Worm (Caenorhabditis elegans): ENCODE data around the gene atg-9.

- no peak for TF ChIP-seq snpc-4 (tag; optimal IDR thresholded peaks at IDR 0.05)
- TF ChIP-seq ceh-82 (tag; optimal IDR thresholded peaks at IDR 0.05): no peak
- no peak for TF ChIP-seq fos-1 (tag; optimal IDR thresholded peaks at IDR 0.05)
- no peak for TF ChIP-seq nhr-21 (tag; optimal IDR thresholded peaks at IDR 0.05)
These were observed 6.1 kb upstream of the atg-9 start, which contains the start of gene wago-10 for ce11 chrV:343128-343527.
